Fruit fly (Drosophila melanogaster) Kc167 (cell line): ENCODE data around the gene D12.

Source experiments
- Sin3A ChIP-seq: fragments of >200 bp; optimal IDR thresholded peaks from 2 replicates; lab custom pipeline; 2018; ENCODE audit warnings: missing external identifiers
- h ChIP-seq: fragments of >200 bp; optimal IDR thresholded peaks from 3 replicates; lab custom pipeline; 2018; ENCODE audit warnings: missing external identifiers
- psq ChIP-seq: fragments of >200 bp; optimal IDR thresholded peaks from 2 replicates; lab custom pipeline; 2017; ENCODE audit warnings: missing external identifiers

- TF ChIP-seq Sin3A (lab: Kevin White, UChicago) (no peak), psq (no peak), h (lab: Kevin White, UChicago) (no peak)
These were observed 43.7 kb upstream of the D12 start for dm6 chr2L:8480825-8481224.
